Fruit fly (Drosophila melanogaster) S2 (cell line): Measurements from ENCODE around the gene RpL10Ab.

Experiments
- CG8478 ChIP-seq: fragments of >200 bp; optimal IDR thresholded peaks from 2 replicates; lab custom pipeline; 2018
- CTCF ChIP-seq, 2 experiments: fragments of >200 bp; optimal IDR thresholded peaks; 2 replicates each; lab custom pipeline; 2018

The RpL10Ab gene

DNA sequence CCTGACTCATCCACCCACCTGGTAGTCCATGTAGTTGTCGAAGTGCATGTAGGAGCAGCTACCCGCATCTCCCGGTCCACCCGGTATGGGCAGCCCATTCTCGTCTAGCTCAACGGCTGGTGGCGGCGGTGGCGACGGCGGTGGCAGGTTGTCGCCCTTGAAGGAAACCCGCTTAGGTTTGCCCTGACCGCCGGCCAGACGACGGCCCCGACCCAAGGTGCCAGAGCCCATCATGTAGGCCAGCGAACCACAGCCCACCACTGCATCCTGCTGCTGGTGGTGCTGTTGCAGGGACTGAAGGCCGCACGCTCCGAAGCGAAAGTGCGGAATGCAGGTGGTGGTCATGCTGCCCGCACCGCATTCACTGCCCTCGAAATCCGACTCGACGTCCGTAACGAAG, 39.6 kb downstream of the RpL10Ab start:
- TF ChIP-seq CG8478 (lab: Kevin White, UChicago) (no peak), CTCF (optimal IDR thresholded peaks at IDR 0.05; lab: Kevin White, UChicago) (no peak)

DNA sequence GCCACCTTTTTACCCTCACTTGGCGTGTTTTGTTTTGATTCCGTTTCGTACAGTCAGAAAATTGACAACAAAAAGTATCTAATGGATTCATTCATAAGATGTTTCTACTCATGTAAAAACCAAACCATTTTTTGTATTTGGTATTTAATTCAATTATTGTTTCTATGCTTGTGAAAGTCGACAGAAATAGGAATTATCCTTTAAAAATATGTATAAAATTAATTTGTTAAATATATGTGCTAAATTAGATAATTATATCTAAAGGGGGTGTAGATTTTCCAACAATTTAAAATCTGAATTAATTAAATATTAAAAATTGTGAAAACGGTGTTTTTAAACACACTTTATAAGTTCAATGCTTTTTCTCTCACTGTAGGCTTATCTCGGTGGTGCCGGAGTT, 40.9 kb downstream of the RpL10Ab start:
- no peak for TF ChIP-seq CG8478 (lab: Kevin White, UChicago)
- no peak for TF ChIP-seq CTCF (optimal IDR thresholded peaks at IDR 0.05; lab: Kevin White, UChicago)

DNA sequence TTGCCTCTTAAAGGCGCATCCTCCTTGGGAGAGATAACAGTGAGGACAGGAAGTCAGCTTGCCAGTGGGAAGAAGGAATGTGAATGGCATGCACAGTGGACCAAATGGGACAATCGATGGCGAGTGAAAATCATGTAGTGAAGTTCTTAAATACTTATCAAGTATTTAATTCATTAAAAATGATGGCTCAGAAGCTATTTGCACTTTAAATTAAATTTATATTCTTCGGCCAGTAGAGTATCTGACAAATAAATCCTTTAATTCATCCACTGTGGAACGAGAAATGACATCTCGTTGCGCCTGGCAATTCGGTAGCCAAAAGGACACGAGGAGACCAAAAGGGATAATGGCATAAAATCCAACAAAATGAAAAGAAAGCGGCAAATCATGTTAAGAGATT, 46.7 kb downstream of the RpL10Ab start:
- TF ChIP-seq CG8478 (lab: Kevin White, UChicago), result no peak
- TF ChIP-seq CTCF (optimal IDR thresholded peaks at IDR 0.05; lab: Kevin White, UChicago), result no peak

DNA sequence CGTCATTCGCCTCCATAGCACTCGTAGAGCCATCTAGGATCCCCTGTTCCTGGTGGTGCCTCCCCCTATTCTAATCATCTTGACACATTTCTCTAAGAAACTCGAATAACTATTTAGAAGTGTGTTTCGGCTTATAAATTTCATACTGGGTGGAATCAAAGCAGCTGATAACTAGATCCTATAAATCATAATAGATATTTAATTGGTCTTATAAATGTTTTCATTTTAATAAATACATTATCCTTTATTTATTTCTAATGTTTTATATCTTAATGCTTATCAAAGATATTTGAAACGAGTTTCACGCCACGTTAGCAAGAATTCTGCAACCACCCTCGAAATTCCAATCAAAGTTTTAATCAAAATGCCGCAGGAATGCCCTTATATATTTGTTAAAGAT, 48.6 kb downstream of the RpL10Ab start, which contains the start of gene CG5906:
Gene CG5906, minus strand, starts transcription at position 101 of the 400 bp plus-strand sequence.
- no peak for TF ChIP-seq CG8478 (lab: Kevin White, UChicago)
- TF ChIP-seq CTCF (optimal IDR thresholded peaks at IDR 0.05; lab: Kevin White, UChicago), result no peak
